Worm (Caenorhabditis elegans) whole organism, mixed stage, embryonic: Measurements from ENCODE around the gene C06E1.1.

ENCODE experiments used
- M03D4.4 ChIP-seq: sonication (generic microtip); optimal IDR thresholded peaks from 2 replicates; lab custom pipeline; 2017; ENCODE audit warnings: mild to moderate bottlenecking, missing genetic modification characterization, missing compliant biosample characterization
- bed-3 ChIP-seq: fragments of 200-800 bp; sonication (Bioruptor generic); optimal IDR thresholded peaks from 3 replicates; lab custom pipeline; 2018; ENCODE audit warnings: mild to moderate bottlenecking, missing genetic modification characterization, moderate library complexity, missing compliant biosample characterization
- blmp-1 ChIP-seq: fragments of 150-350 bp; optimal IDR thresholded peaks from 2 replicates; lab custom pipeline; 2014; ENCODE audit warnings: missing biosample characterization, missing genetic modification characterization
- ceh-39 ChIP-seq: fragments of 150-350 bp; optimal IDR thresholded peaks from 2 replicates; lab custom pipeline; 2014; ENCODE audit warnings: missing biosample characterization, missing genetic modification characterization
- ceh-43 ChIP-seq: fragments of 200-800 bp; sonication (Bioruptor generic); optimal IDR thresholded peaks from 2 replicates; lab custom pipeline; 2018; ENCODE audit warnings: mild to moderate bottlenecking, missing genetic modification characterization, moderate library complexity, missing compliant biosample characterization
- ceh-83 ChIP-seq: fragments of 200-800 bp; sonication (Bioruptor generic); optimal IDR thresholded peaks from 2 replicates; lab custom pipeline; 2018; ENCODE audit warnings: mild to moderate bottlenecking, missing genetic modification characterization, missing compliant biosample characterization
- ces-1 ChIP-seq: fragments of 150-350 bp; optimal IDR thresholded peaks from 2 replicates; lab custom pipeline; 2014; ENCODE audit warnings: missing biosample characterization, missing genetic modification reagents, missing genetic modification characterization
- cnd-1 ChIP-seq: fragments of 200-800 bp; sonication (Bioruptor generic); optimal IDR thresholded peaks from 2 replicates; lab custom pipeline; 2018; ENCODE audit warnings: mild to moderate bottlenecking, missing genetic modification characterization, missing compliant biosample characterization
- drap-1 ChIP-seq: fragments of 200-800 bp; sonication (Bioruptor generic); optimal IDR thresholded peaks from 3 replicates; lab custom pipeline; 2018; ENCODE audit warnings: mild to moderate bottlenecking, missing genetic modification characterization, missing compliant biosample characterization
- elt-1 ChIP-seq: sonication (generic microtip); optimal IDR thresholded peaks from 2 replicates; lab custom pipeline; 2017; ENCODE audit warnings: missing genetic modification characterization, mild to moderate bottlenecking, missing compliant biosample characterization, antibody characterized with exemption, moderate library complexity, borderline replicate concordance; ENCODE audit not compliant: insufficient read depth
- elt-3 ChIP-seq: fragments of 150-350 bp; optimal IDR thresholded peaks from 2 replicates; lab custom pipeline; 2014; ENCODE audit warnings: missing biosample characterization, missing genetic modification characterization
- flh-1 ChIP-seq: fragments of 200-800 bp; sonication (Bioruptor generic); optimal IDR thresholded peaks from 2 replicates; lab custom pipeline; 2018; ENCODE audit warnings: mild to moderate bottlenecking, missing genetic modification characterization, moderate library complexity, missing compliant biosample characterization
- ham-2 ChIP-seq: fragments of 200-800 bp; sonication (Bioruptor generic); optimal IDR thresholded peaks from 2 replicates; lab custom pipeline; 2018; ENCODE audit warnings: mild to moderate bottlenecking, missing genetic modification characterization, missing compliant biosample characterization
- hlh-1 ChIP-seq: fragments of 150-350 bp; optimal IDR thresholded peaks from 2 replicates; lab custom pipeline; 2014; ENCODE audit warnings: missing biosample characterization, missing genetic modification reagents, missing genetic modification characterization
- lin-13 ChIP-seq: fragments of 150-350 bp; optimal IDR thresholded peaks from 2 replicates; lab custom pipeline; 2014; ENCODE audit warnings: missing biosample characterization, missing genetic modification characterization
- lin-32 ChIP-seq: fragments of 200-800 bp; sonication (Bioruptor generic); optimal IDR thresholded peaks from 2 replicates; lab custom pipeline; 2018; ENCODE audit warnings: mild to moderate bottlenecking, missing genetic modification characterization, missing compliant biosample characterization
- lsy-2 ChIP-seq: fragments of 150-350 bp; optimal IDR thresholded peaks from 2 replicates; lab custom pipeline; 2014; ENCODE audit warnings: missing biosample characterization, missing genetic modification characterization
- mab-5 ChIP-seq: fragments of 150-350 bp; optimal IDR thresholded peaks from 2 replicates; lab custom pipeline; 2014; ENCODE audit warnings: missing biosample characterization, missing genetic modification characterization
- mep-1 ChIP-seq: fragments of 150-350 bp; optimal IDR thresholded peaks from 2 replicates; lab custom pipeline; 2017; ENCODE audit warnings: missing biosample characterization, missing genetic modification reagents, missing genetic modification characterization, inconsistent platforms
- mls-2 ChIP-seq: sonication (generic microtip); optimal IDR thresholded peaks from 2 replicates; lab custom pipeline; 2016; ENCODE audit warnings: mild to moderate bottlenecking, missing genetic modification characterization, moderate library complexity, missing compliant biosample characterization
- nhr-12 ChIP-seq: fragments of 150-350 bp; optimal IDR thresholded peaks from 2 replicates; lab custom pipeline; 2014; ENCODE audit warnings: missing biosample characterization, missing genetic modification characterization
- nhr-2 ChIP-seq: fragments of 150-350 bp; optimal IDR thresholded peaks from 2 replicates; lab custom pipeline; 2014; ENCODE audit warnings: missing biosample characterization, missing genetic modification characterization
- nhr-237 ChIP-seq: fragments of 150-350 bp; optimal IDR thresholded peaks from 2 replicates; lab custom pipeline; 2014; ENCODE audit warnings: missing biosample characterization, missing genetic modification characterization
- nhr-28 ChIP-seq: fragments of 150-350 bp; optimal IDR thresholded peaks from 2 replicates; lab custom pipeline; 2014; ENCODE audit warnings: missing biosample characterization, missing genetic modification characterization
- nhr-76 ChIP-seq: sonication (generic microtip); optimal IDR thresholded peaks from 2 replicates; lab custom pipeline; 2017; ENCODE audit warnings: missing biosample characterization, missing genetic modification characterization
- pha-4 ChIP-seq: fragments of 150-350 bp; optimal IDR thresholded peaks from 2 replicates; lab custom pipeline; 2018; ENCODE audit warnings: missing biosample characterization, missing genetic modification reagents, missing genetic modification characterization
- sem-2 ChIP-seq: fragments of 200-800 bp; sonication (Bioruptor generic); optimal IDR thresholded peaks from 2 replicates; lab custom pipeline; 2018; ENCODE audit warnings: mild to moderate bottlenecking, missing genetic modification characterization, missing compliant biosample characterization
- snpc-4 ChIP-seq: fragments of 150-350 bp; optimal IDR thresholded peaks from 2 replicates; lab custom pipeline; 2014; ENCODE audit warnings: missing biosample characterization, missing genetic modification characterization
- sptf-1 ChIP-seq: sonication (generic microtip); optimal IDR thresholded peaks from 2 replicates; lab custom pipeline; 2017; ENCODE audit warnings: mild to moderate bottlenecking, missing genetic modification characterization, moderate library complexity, missing compliant biosample characterization
- tbx-8 ChIP-seq: fragments of 200-800 bp; sonication (Bioruptor generic); optimal IDR thresholded peaks from 2 replicates; lab custom pipeline; 2018; ENCODE audit warnings: mild to moderate bottlenecking, missing genetic modification characterization, moderate library complexity, missing compliant biosample characterization
- unc-120 ChIP-seq: sonication (generic microtip); optimal IDR thresholded peaks from 2 replicates; lab custom pipeline; 2017; ENCODE audit warnings: missing genetic modification characterization, missing compliant biosample characterization; ENCODE audit not compliant: poor library complexity, severe bottlenecking
- unc-39 ChIP-seq: fragments of 150-350 bp; optimal IDR thresholded peaks from 2 replicates; lab custom pipeline; 2014; ENCODE audit warnings: missing biosample characterization, missing genetic modification characterization
- unc-62 ChIP-seq: fragments of 150-350 bp; optimal IDR thresholded peaks from 2 replicates; lab custom pipeline; 2014; ENCODE audit warnings: missing biosample characterization, missing genetic modification reagents, missing genetic modification characterization
- zip-8 ChIP-seq: fragments of 150-350 bp; optimal IDR thresholded peaks from 2 replicates; lab custom pipeline; 2014; ENCODE audit warnings: missing biosample characterization, missing genetic modification characterization
- ztf-11 ChIP-seq: fragments of 150-350 bp; optimal IDR thresholded peaks from 2 replicates; lab custom pipeline; 2014; ENCODE audit warnings: missing biosample characterization, missing genetic modification characterization

C06E1.1 gene

DNA sequence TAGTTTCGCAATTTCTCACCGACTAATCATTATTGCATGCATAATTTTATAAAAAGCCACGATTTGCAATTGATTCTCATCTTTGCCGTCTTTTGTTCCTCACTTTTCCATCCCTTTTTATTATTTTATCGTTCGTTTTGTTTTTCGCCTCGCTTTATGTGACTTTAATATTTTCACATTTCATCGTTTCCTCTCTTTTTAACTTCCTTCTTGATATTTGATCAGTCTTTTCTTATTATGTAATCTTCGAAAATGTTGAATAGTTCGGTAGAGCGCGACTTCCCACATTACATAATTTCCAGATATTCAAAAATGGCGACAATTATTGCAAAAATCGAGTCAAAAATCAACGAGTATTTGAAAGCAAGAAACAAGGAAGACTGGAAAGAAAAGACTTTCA is at the start of gene C06E1.1:
C06E1.1 (plus strand) TSS at position 301 of the 400 bp plus-strand sequence.
- TF ChIP-seq ceh-43 (GFP tag; lab: Kevin White, UChicago) (no peak), ceh-83 (GFP tag; lab: Kevin White, UChicago) (no peak), mep-1 (tag; lab: Kevin White, UChicago) (no peak), blmp-1 (no peak), unc-120 (tag; lab: Kevin White, UChicago) (no peak), flh-1 (no peak), elt-1 (tag; lab: Kevin White, UChicago) (no peak), nhr-237 (tag; lab: Kevin White, UChicago) (no peak), lin-32 (no peak), cnd-1 (tag; lab: Kevin White, UChicago) (no peak), nhr-2 (tag; lab: Kevin White, UChicago) (no peak), nhr-28 (tag; lab: Kevin White, UChicago) (no peak), nhr-12 (tag; lab: Kevin White, UChicago) (no peak)

DNA sequence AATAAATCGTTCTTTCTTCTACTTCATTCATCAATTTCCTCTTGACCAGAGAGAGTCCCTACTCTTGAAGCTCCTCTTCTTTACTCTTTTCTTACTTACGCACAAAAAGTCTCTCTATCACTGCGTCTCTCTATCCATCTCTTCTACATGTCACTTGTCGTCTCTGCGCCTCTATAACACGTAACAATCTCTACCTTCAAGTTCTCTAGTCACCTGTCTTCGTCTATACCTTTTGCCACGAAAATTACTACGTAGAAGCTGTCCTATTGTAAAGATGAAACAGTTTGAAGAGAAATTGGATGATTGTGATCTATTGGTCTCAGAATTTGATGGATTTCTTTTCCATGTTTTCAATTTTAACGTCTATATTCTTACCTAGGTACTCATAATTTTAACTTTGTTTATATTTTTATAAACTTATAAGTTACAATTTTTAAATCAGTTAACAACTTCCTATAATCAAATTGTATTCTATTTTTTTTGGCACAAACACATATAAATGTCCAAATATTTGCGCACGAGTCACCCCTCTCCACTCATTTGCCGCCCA is 48.7 kb upstream of the C06E1.1 start, which contains the start of gene C02D5.2:
C02D5.2 (plus strand) TSS at position 500 of the 550 bp plus-strand sequence.
- peak; percentile 47 for TF ChIP-seq ces-1 (GFP tag; lab: Kevin White, UChicago)
- TF ChIP-seq ceh-43 (GFP tag; lab: Kevin White, UChicago): no peak
- TF ChIP-seq unc-39 (tag; lab: Kevin White, UChicago): no peak
- no peak for TF ChIP-seq elt-3 (tag; lab: Kevin White, UChicago)
- no peak for TF ChIP-seq pha-4 (tag; lab: Kevin White, UChicago)
- TF ChIP-seq hlh-1 (tag; lab: Kevin White, UChicago): peak; percentile 98
- TF ChIP-seq ham-2 (GFP tag; lab: Kevin White, UChicago): no peak
- no peak for TF ChIP-seq snpc-4 (tag; lab: Kevin White, UChicago)
- no peak for TF ChIP-seq cnd-1 (tag; lab: Kevin White, UChicago)
- no peak for TF ChIP-seq sem-2 (GFP tag; lab: Kevin White, UChicago)
- TF ChIP-seq mab-5 (tag; lab: Kevin White, UChicago): no peak
- TF ChIP-seq tbx-8 (GFP tag; lab: Kevin White, UChicago): no peak
- no peak for TF ChIP-seq flh-1
- TF ChIP-seq mls-2 (tag; lab: Kevin White, UChicago): no peak
- no peak for TF ChIP-seq lsy-2
- TF ChIP-seq drap-1 (GFP tag; lab: Kevin White, UChicago): no peak
- no peak for TF ChIP-seq nhr-76 (tag; lab: Kevin White, UChicago)
- TF ChIP-seq nhr-28 (tag; lab: Kevin White, UChicago): no peak
- TF ChIP-seq ceh-39 (tag; lab: Kevin White, UChicago): no peak
- TF ChIP-seq blmp-1: no peak
- TF ChIP-seq M03D4.4 (tag; lab: Kevin White, UChicago): peak; percentile 25
- no peak for TF ChIP-seq zip-8
- TF ChIP-seq ztf-11 (tag; lab: Kevin White, UChicago): no peak
- no peak for TF ChIP-seq nhr-2 (tag; lab: Kevin White, UChicago)
- TF ChIP-seq bed-3 (GFP tag; lab: Kevin White, UChicago): no peak
- no peak for TF ChIP-seq sptf-1 (tag; lab: Kevin White, UChicago)
- no peak for TF ChIP-seq ceh-83 (GFP tag; lab: Kevin White, UChicago)
- peak; percentile 12 for TF ChIP-seq mep-1 (tag; lab: Kevin White, UChicago)
- no peak for TF ChIP-seq nhr-237 (tag; lab: Kevin White, UChicago)
- no peak for TF ChIP-seq elt-1 (tag; lab: Kevin White, UChicago)
- peak; percentile 17 for TF ChIP-seq unc-120 (tag; lab: Kevin White, UChicago)
- TF ChIP-seq lin-13: no peak
- no peak for TF ChIP-seq nhr-12 (tag; lab: Kevin White, UChicago)
- no peak for TF ChIP-seq lin-32
- peak; percentile 97 for TF ChIP-seq unc-62 (GFP tag; lab: Kevin White, UChicago)
- TF ChIP-seq, all 35 proteins: peak for 6

DNA sequence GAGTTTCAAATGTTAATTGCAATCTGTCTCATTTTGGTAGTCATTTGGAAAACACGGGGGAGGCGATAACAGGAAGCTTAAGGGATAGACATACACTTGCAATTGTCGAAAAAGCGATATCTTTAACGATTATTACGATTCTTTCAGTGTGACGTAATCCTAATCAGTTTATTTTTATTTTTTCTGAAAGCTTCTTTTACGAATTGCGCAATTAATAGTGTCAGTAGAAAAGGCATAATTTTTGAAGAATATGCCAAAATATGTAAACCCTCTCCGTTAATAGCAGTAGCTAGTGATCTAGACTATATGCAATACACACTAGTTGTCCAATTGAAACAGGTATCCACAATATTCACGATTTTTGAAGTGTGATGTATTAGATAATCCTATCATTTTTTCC is 45.2 kb upstream of the C06E1.1 start:
- TF ChIP-seq zip-8 (peak; percentile 99), nhr-2 (tag; lab: Kevin White, UChicago) (no peak)
- TF ChIP-seq, all 35 proteins: peak for 1
